Fruit fly (Drosophila melanogaster) whole organism, embryonic: Measurements from ENCODE around the gene fmt.
A peak's percentile ranks its signal among the peaks of the same experiment; 100 is the strongest.
"Not testable (repeated sequence)": the region's sequence is repeated elsewhere in the genome, so short reads cannot be mapped to it uniquely, and the experiment has no call there.

Experiments used
- Atf6 ChIP-seq: fragments of 200-800 bp; sonication (Bioruptor generic); IDR thresholded peaks from 2 replicates; pipeline ENCODE4 v1.3.6; 2022; ENCODE audit warnings: missing biosample characterization, missing genetic modification characterization
- Blimp-1 ChIP-seq: fragments of 200-800 bp; sonication (Bioruptor generic); optimal IDR thresholded peaks from 3 replicates; lab custom pipeline; 2018; ENCODE audit warnings: missing biosample characterization, missing genetic modification characterization, mild to moderate bottlenecking, moderate library complexity, missing genetic modification reagents
- CG11504 ChIP-seq: fragments of 200-800 bp; sonication (Bioruptor generic); optimal IDR thresholded peaks from 3 replicates; lab custom pipeline; 2019; ENCODE audit warnings: missing biosample characterization, mild to moderate bottlenecking, missing genetic modification characterization, moderate library complexity
- CG12236 ChIP-seq: fragments of 200-800 bp; sonication (Bioruptor generic); optimal IDR thresholded peaks from 2 replicates; lab custom pipeline; 2016; ENCODE audit warnings: missing biosample characterization, missing genetic modification characterization
- CG14014 ChIP-seq: fragments of 200-800 bp; sonication (Bioruptor generic); IDR thresholded peaks from 2 replicates; pipeline ENCODE4 v1.3.6; 2022; ENCODE audit warnings: missing biosample characterization, missing genetic modification characterization
- CG15073 ChIP-seq: fragments of 200-800 bp; sonication (Bioruptor generic); optimal IDR thresholded peaks from 2 replicates; lab custom pipeline; 2016; ENCODE audit warnings: missing biosample characterization, missing genetic modification characterization
- CG17802 ChIP-seq: fragments of 200-800 bp; sonication (Bioruptor generic); optimal IDR thresholded peaks from 2 replicates; lab custom pipeline; 2018; ENCODE audit warnings: missing biosample characterization, mild to moderate bottlenecking, missing genetic modification characterization, moderate library complexity
- CG2875 ChIP-seq: fragments of 200-800 bp; sonication (Bioruptor generic); optimal IDR thresholded peaks from 2 replicates; lab custom pipeline; 2017; ENCODE audit warnings: missing biosample characterization, mild to moderate bottlenecking, missing genetic modification characterization, missing genetic modification reagents
- CG30403 ChIP-seq: fragments of 200-800 bp; sonication (Bioruptor generic); optimal IDR thresholded peaks from 3 replicates; lab custom pipeline; 2016; ENCODE audit warnings: missing biosample characterization, missing genetic modification characterization
- CG3407 ChIP-seq: fragments of 200-800 bp; sonication (Bioruptor generic); optimal IDR thresholded peaks from 2 replicates; lab custom pipeline; 2018; ENCODE audit warnings: missing biosample characterization, mild to moderate bottlenecking, missing genetic modification characterization
- CG34376 ChIP-seq: fragments of 200-800 bp; sonication (Bioruptor generic); optimal IDR thresholded peaks from 2 replicates; lab custom pipeline; 2018; ENCODE audit warnings: missing biosample characterization, mild to moderate bottlenecking, missing genetic modification characterization
- CG4404 ChIP-seq: fragments of 200-800 bp; sonication (Bioruptor generic); IDR thresholded peaks from 2 replicates; pipeline ENCODE4 v1.3.6; 2022; ENCODE audit warnings: missing biosample characterization, missing genetic modification characterization
- Dbx ChIP-seq: fragments of 200-800 bp; sonication (Bioruptor generic); IDR thresholded peaks from 3 replicates; pipeline ENCODE4 v1.3.6; 2022; ENCODE audit warnings: missing biosample characterization, missing genetic modification characterization
- Doc3 ChIP-seq: fragments of 200-800 bp; sonication (Bioruptor generic); IDR thresholded peaks from 3 replicates; pipeline ENCODE4 v1.3.6; 2022; ENCODE audit warnings: missing biosample characterization, missing genetic modification characterization; ENCODE audit not compliant: partially characterized antibody
- Dp ChIP-seq: fragments of 200-800 bp; sonication (Bioruptor generic); optimal IDR thresholded peaks from 2 replicates; lab custom pipeline; 2018; ENCODE audit warnings: missing biosample characterization, mild to moderate bottlenecking, missing genetic modification characterization, moderate library complexity
- Dref ChIP-seq: fragments of 200-800 bp; sonication (Bioruptor generic); IDR thresholded peaks from 2 replicates; pipeline ENCODE4 v1.3.6; 2022; ENCODE audit warnings: missing biosample characterization, missing genetic modification characterization
- Ets65A ChIP-seq: fragments of 200-800 bp; sonication (Bioruptor generic); peaks from one replicate; lab custom pipeline; 2016; ENCODE audit warnings: missing biosample characterization, missing genetic modification characterization
- HLH4C ChIP-seq: fragments of 200-800 bp; sonication (Bioruptor generic); IDR thresholded peaks from 3 replicates; pipeline ENCODE4 v1.3.6; 2022; ENCODE audit warnings: missing biosample characterization, missing genetic modification characterization; ENCODE audit not compliant: partially characterized antibody
- Hey ChIP-seq: fragments of 200-800 bp; sonication (Bioruptor generic); optimal IDR thresholded peaks from 3 replicates; lab custom pipeline; 2018; ENCODE audit warnings: missing biosample characterization, mild to moderate bottlenecking, missing genetic modification characterization
- Lpt ChIP-seq: fragments of >200 bp; optimal IDR thresholded peaks from 2 replicates; lab custom pipeline; 2018; ENCODE audit warnings: missing biosample characterization, missing genetic modification characterization
- ato ChIP-seq: fragments of 200-800 bp; sonication (Bioruptor generic); IDR thresholded peaks from 2 replicates; pipeline ENCODE4 v1.3.6; 2022; ENCODE audit warnings: missing biosample characterization, missing genetic modification characterization; ENCODE audit not compliant: partially characterized antibody
- az2 ChIP-seq: fragments of 200-800 bp; sonication (Bioruptor generic); optimal IDR thresholded peaks from 3 replicates; lab custom pipeline; 2016; ENCODE audit warnings: missing biosample characterization, missing genetic modification characterization
- bab2 ChIP-seq: fragments of 200-800 bp; sonication (Bioruptor generic); optimal IDR thresholded peaks from 2 replicates; lab custom pipeline; 2016; ENCODE audit warnings: missing biosample characterization, missing genetic modification characterization
- chm ChIP-seq: fragments of 200-800 bp; sonication (Bioruptor generic); IDR thresholded peaks from 2 replicates; pipeline ENCODE4 v1.3.6; 2022; ENCODE audit warnings: missing biosample characterization, missing genetic modification characterization
- crc ChIP-seq: fragments of 200-800 bp; sonication (Bioruptor generic); optimal IDR thresholded peaks from 2 replicates; lab custom pipeline; 2016; ENCODE audit warnings: missing biosample characterization, missing genetic modification characterization
- cwo ChIP-seq: fragments of 200-800 bp; sonication (Bioruptor generic); optimal IDR thresholded peaks from 3 replicates; lab custom pipeline; 2017; ENCODE audit warnings: missing biosample characterization, missing genetic modification characterization, mild to moderate bottlenecking, moderate library complexity, missing genetic modification reagents
- esg ChIP-seq: fragments of 200-800 bp; sonication (Bioruptor generic); conservative IDR thresholded peaks from 2 replicates; pipeline ENCODE4 v1.3.6; 2022; ENCODE audit warnings: missing biosample characterization, missing genetic modification characterization
- gfzf ChIP-seq: fragments of 200-800 bp; sonication (Bioruptor generic); optimal IDR thresholded peaks from 2 replicates; lab custom pipeline; 2016; ENCODE audit warnings: missing biosample characterization, mild to moderate bottlenecking, missing genetic modification characterization, moderate library complexity
- ken ChIP-seq: fragments of 200-800 bp; sonication (Bioruptor generic); IDR thresholded peaks from 3 replicates; pipeline ENCODE4 v1.3.6; 2022; ENCODE audit warnings: missing biosample characterization, missing genetic modification characterization
- trem ChIP-seq: fragments of 200-800 bp; optimal IDR thresholded peaks from 3 replicates; lab custom pipeline; 2019; ENCODE audit warnings: missing biosample characterization, mild to moderate bottlenecking, missing genetic modification characterization, moderate library complexity
- wek ChIP-seq: fragments of 200-800 bp; sonication (Bioruptor generic); optimal IDR thresholded peaks from 3 replicates; lab custom pipeline; 2018; ENCODE audit warnings: missing biosample characterization, mild to moderate bottlenecking, missing genetic modification characterization, moderate library complexity
- zfh1 ChIP-seq: fragments of 200-800 bp; sonication (Bioruptor generic); IDR thresholded peaks from 3 replicates; pipeline ENCODE4 v1.3.6; 2022; ENCODE audit warnings: missing biosample characterization, missing genetic modification characterization

The fmt gene

dm6 chr3L:6150757-6151354 is 22.8 kb downstream of the fmt start, which contains the start of the genes Cpr65Ax2 and Lcp65Aa:
TSS of gene Cpr65Ax2 (minus strand) at chr3L:6150857.
TSS of gene Lcp65Aa (plus strand) at chr3L:6151304.
- not testable (repeated sequence) for TF ChIP-seq CG17802; Hey (tag; lab: Kevin White, UChicago); bab2 (GFP tag; lab: Kevin White, UChicago)

dm6 chr3L:6149248-6149647 is 24.4 kb downstream of the fmt start, which contains the start of gene Lcp65Ab1:
TSS of gene Lcp65Ab1 (plus strand) at chr3L:6149548.
- TF ChIP-seq CG2875 (GFP tag; lab: Kevin White, UChicago); CG30403 (GFP tag; lab: Kevin White, UChicago); trem (tag; lab: Kevin White, UChicago): not testable (repeated sequence)

- not testable (repeated sequence) for TF ChIP-seq gfzf (GFP tag; lab: Kevin White, UChicago); wek (GFP tag; lab: Kevin White, UChicago); chm (GFP tag; lab: Robert Waterston, UW)
These were observed 25.8 kb downstream of the fmt start, which contains the start of gene Cpr65Ax1 for dm6 chr3L:6147887-6148286. TSS of gene Cpr65Ax1 (minus strand) at chr3L:6147987.

- not testable (repeated sequence) for TF ChIP-seq ato (GFP tag; lab: Robert Waterston, UW); CG34376; crc (GFP tag; lab: Kevin White, UChicago)
These were observed 27.3 kb downstream of the fmt start, which contains the start of gene Lcp65Ab2 for dm6 chr3L:6146374-6146773. TSS of gene Lcp65Ab2 (plus strand) at chr3L:6146674.

- TF ChIP-seq CG11504 (tag; lab: Kevin White, UChicago) (no peak), Dbx (GFP tag; lab: Robert Waterston, UW) (0 out of 3 replicates have a peak, but pooled peaks have one; percentile 6), Blimp-1 (GFP tag; lab: Kevin White, UChicago) (no peak), ken (GFP tag; lab: Robert Waterston, UW) (no peak), Lpt (GFP tag; lab: Kevin White, UChicago) (no peak), Ets65A (GFP tag; lab: Kevin White, UChicago) (peak; percentile 93)
These were observed 28.9 kb downstream of the fmt start, which contains the start of gene Lcp65Ac for dm6 chr3L:6144769-6145220. TSS of gene Lcp65Ac (plus strand) at chr3L:6144819.

- no peak for TF ChIP-seq cwo (GFP tag; lab: Kevin White, UChicago)
- no peak for TF ChIP-seq Doc3
- TF ChIP-seq CG15073: no peak
- TF ChIP-seq Dp (GFP tag; lab: Kevin White, UChicago): no peak
- no peak for TF ChIP-seq Atf6 (GFP tag; lab: Robert Waterston, UW)
- no peak for TF ChIP-seq CG3407
- TF ChIP-seq az2: no peak
- no peak for TF ChIP-seq zfh1
- TF ChIP-seq CG12236 (GFP tag; lab: Kevin White, UChicago): no peak
- TF ChIP-seq HLH4C (GFP tag; lab: Robert Waterston, UW): no peak
- TF ChIP-seq Dref (GFP tag; lab: Robert Waterston, UW): no peak
- TF ChIP-seq Ets65A (GFP tag; lab: Kevin White, UChicago): peak; percentile 85
- no peak for TF ChIP-seq CG14014
- TF ChIP-seq Blimp-1 (GFP tag; lab: Kevin White, UChicago): peak; percentile 25
- TF ChIP-seq esg (GFP tag; lab: Robert Waterston, UW): no peak
- TF ChIP-seq CG4404: no peak
These were observed 30.4 kb downstream of the fmt start, which contains the start of gene Lcp65Ad for dm6 chr3L:6143188-6143755. TSS of gene Lcp65Ad (plus strand) at chr3L:6143395.
